Fruit fly (Drosophila melanogaster): ENCODE measurements around the gene CG9705.

DNA sequence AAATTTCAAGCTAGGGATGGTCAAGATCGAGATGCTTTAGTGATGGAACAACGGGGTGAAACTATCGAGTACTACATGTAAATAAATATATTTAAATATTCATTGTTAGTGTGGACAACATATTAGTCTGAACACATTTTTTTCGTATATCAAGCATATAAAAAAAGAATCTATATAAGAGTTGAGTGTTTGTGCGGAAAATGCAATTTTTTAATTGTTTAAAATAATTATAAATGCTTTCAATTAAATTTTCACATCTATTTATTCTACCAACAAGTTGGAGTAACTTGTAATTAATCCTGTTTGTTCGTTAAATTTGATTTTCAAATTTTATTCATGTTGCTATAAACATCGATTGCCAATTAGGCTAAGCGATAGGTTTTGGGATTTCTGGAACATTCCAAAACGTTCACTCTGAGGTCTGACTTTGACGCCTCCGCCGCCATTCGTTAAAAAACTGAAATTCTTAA is at the start of gene CG9705, which contains the start of gene mus302:
- peak; percentile 57; the same call in 1 of the 2 replicates for TF ChIP-seq CG32772 (GFP tag; IDR thresholded peaks at IDR 0.05)
- TF ChIP-seq Sin3A (optimal IDR thresholded peaks at IDR 0.05) = peak; percentile 60
- peak; percentile 73 for TF ChIP-seq CG9932 (GFP tag; IDR thresholded peaks at IDR 0.05)
- TF ChIP-seq fd102C (GFP tag; optimal IDR thresholded peaks at IDR 0.05) = no peak
- no peak for TF ChIP-seq CG4730 (GFP tag; IDR thresholded peaks at IDR 0.05)
- no peak for TF ChIP-seq Lpt (GFP tag; optimal IDR thresholded peaks at IDR 0.05)
- TF ChIP-seq Trl (optimal IDR thresholded peaks at IDR 0.05) = no peak
- no peak for TF ChIP-seq Trl (GFP tag; optimal IDR thresholded peaks at IDR 0.05)
- TF ChIP-seq CG4617 (GFP tag; optimal IDR thresholded peaks at IDR 0.05; ENCODE audit: borderline replicate concordance) = peak; percentile 53
- peak; percentile 69; the same call in 1 of the 3 replicates for TF ChIP-seq Doc3 (GFP tag; IDR thresholded peaks at IDR 0.05; ENCODE audit: partially characterized antibody)
- no peak for TF ChIP-seq seq (GFP tag; IDR thresholded peaks at IDR 0.05)
- TF ChIP-seq Aef1 (GFP tag; IDR thresholded peaks at IDR 0.05) = peak; percentile 41; the same call in 2 of the 3 replicates
- no peak for TF ChIP-seq zf30C (GFP tag; optimal IDR thresholded peaks at IDR 0.05)
- TF ChIP-seq lbe (GFP tag; optimal IDR thresholded peaks at IDR 0.05) = peak; percentile 26

Data from whole organism, embryonic.